Worm (Caenorhabditis elegans): Measurements from ENCODE around the gene F21H7.5.

- no peak for TF ChIP-seq nhr-11 (tag; optimal IDR thresholded peaks at IDR 0.05)
- TF ChIP-seq ztf-11 (tag; optimal IDR thresholded peaks at IDR 0.05): no peak
- no peak for TF ChIP-seq nhr-12 (tag; optimal IDR thresholded peaks at IDR 0.05)
- no peak for TF ChIP-seq zag-1 (tag; optimal IDR thresholded peaks at IDR 0.05)
- no peak for TF ChIP-seq peb-1 (tag; optimal IDR thresholded peaks at IDR 0.05)
Measured at ce11 chrV:16287619-16288018, 50.3 kb downstream of the F21H7.5 start, which contains the start of gene F28G4.3.

Measured in whole organism, L2 larva.